Fruit fly (Drosophila melanogaster) whole organism, embryonic: Measurements from ENCODE around the gene Nsun5.

Experiments
- Abd-B ChIP-seq: fragments of 200-800 bp; sonication (Bioruptor generic); optimal IDR thresholded peaks from 2 replicates; lab custom pipeline; 2018; ENCODE audit warnings: missing biosample characterization, mild to moderate bottlenecking, missing genetic modification characterization, moderate library complexity
- Atf6 ChIP-seq: fragments of 200-800 bp; sonication (Bioruptor generic); IDR thresholded peaks from 2 replicates; pipeline ENCODE4 v1.3.6; 2022; ENCODE audit warnings: missing biosample characterization, missing genetic modification characterization
- Bteb2 ChIP-seq: fragments of 200-800 bp; sonication (Bioruptor generic); optimal IDR thresholded peaks from 2 replicates; lab custom pipeline; 2016; ENCODE audit warnings: missing biosample characterization, missing genetic modification characterization
- C15 ChIP-seq: fragments of 200-800 bp; sonication (Bioruptor generic); IDR thresholded peaks from 3 replicates; pipeline ENCODE4 v1.3.6; 2022; ENCODE audit warnings: missing biosample characterization, missing genetic modification characterization
- CG10543 ChIP-seq: fragments of 200-800 bp; sonication (Bioruptor generic); optimal IDR thresholded peaks from 3 replicates; lab custom pipeline; 2017; ENCODE audit warnings: missing biosample characterization, mild to moderate bottlenecking, missing genetic modification characterization, moderate library complexity
- CG11723 ChIP-seq: fragments of 200-800 bp; sonication (Bioruptor generic); optimal IDR thresholded peaks from 2 replicates; lab custom pipeline; 2017; ENCODE audit warnings: missing biosample characterization, mild to moderate bottlenecking, missing genetic modification characterization
- CG1233 ChIP-seq: fragments of 200-800 bp; sonication (Bioruptor generic); optimal IDR thresholded peaks from 4 replicates; lab custom pipeline; 2018; ENCODE audit warnings: missing biosample characterization, mild to moderate bottlenecking, missing genetic modification characterization
- CG13123 ChIP-seq: fragments of 200-800 bp; sonication (Bioruptor generic); optimal IDR thresholded peaks from 2 replicates; lab custom pipeline; 2016; ENCODE audit warnings: missing biosample characterization, missing genetic modification characterization
- CG13287 ChIP-seq: fragments of 200-800 bp; sonication (Bioruptor generic); IDR thresholded peaks from 2 replicates; pipeline ENCODE4 v1.3.6; 2022; ENCODE audit warnings: missing biosample characterization, missing genetic modification characterization; ENCODE audit not compliant: partially characterized antibody
- CG13624 ChIP-seq: fragments of 200-800 bp; sonication (Bioruptor generic); optimal IDR thresholded peaks from 2 replicates; lab custom pipeline; 2016; ENCODE audit warnings: missing biosample characterization, missing genetic modification characterization
- CG13775 ChIP-seq: fragments of 200-800 bp; sonication (Bioruptor generic); optimal IDR thresholded peaks from 3 replicates; lab custom pipeline; 2017; ENCODE audit warnings: missing biosample characterization, mild to moderate bottlenecking, missing genetic modification characterization
- CG15696 ChIP-seq: fragments of 200-800 bp; sonication (Bioruptor generic); optimal IDR thresholded peaks from 2 replicates; lab custom pipeline; 2019; ENCODE audit warnings: missing biosample characterization, mild to moderate bottlenecking, missing genetic modification characterization, moderate library complexity
- CG17385 ChIP-seq: fragments of 200-800 bp; sonication (Bioruptor generic); optimal IDR thresholded peaks from 3 replicates; lab custom pipeline; 2018; ENCODE audit warnings: missing biosample characterization, mild to moderate bottlenecking, missing genetic modification characterization
- CG30431 ChIP-seq: fragments of 200-800 bp; sonication (Bioruptor generic); optimal IDR thresholded peaks from 2 replicates; lab custom pipeline; 2017; ENCODE audit warnings: missing biosample characterization, missing genetic modification characterization
- CG3065 ChIP-seq: fragments of 200-800 bp; sonication (Bioruptor generic); optimal IDR thresholded peaks from 2 replicates; lab custom pipeline; 2016; ENCODE audit warnings: missing biosample characterization, missing genetic modification characterization
- CG32767 ChIP-seq: fragments of 200-800 bp; sonication (Bioruptor generic); IDR thresholded peaks from 2 replicates; pipeline ENCODE4 v1.3.6; 2022; ENCODE audit warnings: missing biosample characterization, missing genetic modification characterization
- CG33213 ChIP-seq: fragments of 200-800 bp; sonication (Bioruptor generic); optimal IDR thresholded peaks from 3 replicates; lab custom pipeline; 2016; ENCODE audit warnings: missing biosample characterization, missing genetic modification characterization
- CG34376 ChIP-seq: fragments of 200-800 bp; sonication (Bioruptor generic); optimal IDR thresholded peaks from 2 replicates; lab custom pipeline; 2018; ENCODE audit warnings: missing biosample characterization, mild to moderate bottlenecking, missing genetic modification characterization
- CG4328 ChIP-seq: fragments of 200-800 bp; sonication (Bioruptor generic); optimal IDR thresholded peaks from 3 replicates; lab custom pipeline; 2017; ENCODE audit warnings: missing biosample characterization, missing genetic modification reagents, missing genetic modification characterization
- CG7928 ChIP-seq: fragments of 200-800 bp; sonication (Bioruptor generic); optimal IDR thresholded peaks from 2 replicates; lab custom pipeline; 2017; ENCODE audit warnings: missing biosample characterization, mild to moderate bottlenecking, missing genetic modification characterization
- CG9727 ChIP-seq: fragments of 200-800 bp; sonication (Bioruptor generic); optimal IDR thresholded peaks from 3 replicates; lab custom pipeline; 2017; ENCODE audit warnings: missing biosample characterization, mild to moderate bottlenecking, missing genetic modification characterization
- Dbx ChIP-seq: fragments of 200-800 bp; sonication (Bioruptor generic); IDR thresholded peaks from 3 replicates; pipeline ENCODE4 v1.3.6; 2022; ENCODE audit warnings: missing biosample characterization, missing genetic modification characterization
- Doc2 ChIP-seq: fragments of 200-800 bp; sonication (Bioruptor generic); IDR thresholded peaks from 2 replicates; pipeline ENCODE4 v1.3.6; 2022; ENCODE audit warnings: missing biosample characterization, missing genetic modification characterization
- Dp ChIP-seq: fragments of 200-800 bp; sonication (Bioruptor generic); optimal IDR thresholded peaks from 2 replicates; lab custom pipeline; 2018; ENCODE audit warnings: missing biosample characterization, mild to moderate bottlenecking, missing genetic modification characterization, moderate library complexity
- Ets97D ChIP-seq: fragments of 200-800 bp; sonication (Bioruptor generic); optimal IDR thresholded peaks from 3 replicates; lab custom pipeline; 2016; ENCODE audit warnings: missing biosample characterization, missing genetic modification characterization
- GATAe ChIP-seq: fragments of 200-800 bp; sonication (Bioruptor generic); conservative IDR thresholded peaks from 2 replicates; pipeline ENCODE4 v1.3.6; 2022; ENCODE audit warnings: missing biosample characterization, missing genetic modification characterization
- Gug ChIP-seq: fragments of 200-800 bp; sonication (Bioruptor generic); IDR thresholded peaks from 4 replicates; pipeline ENCODE4 v1.3.6; 2022; ENCODE audit warnings: missing biosample characterization, missing genetic modification characterization
- HLH3B ChIP-seq: fragments of 200-800 bp; sonication (Bioruptor generic); IDR thresholded peaks from 2 replicates; pipeline ENCODE4 v1.3.6; 2022; ENCODE audit warnings: missing biosample characterization, missing genetic modification characterization
- HLHmδ ChIP-seq: fragments of 200-800 bp; sonication (Bioruptor generic); optimal IDR thresholded peaks from 2 replicates; lab custom pipeline; 2018; ENCODE audit warnings: missing biosample characterization, mild to moderate bottlenecking, missing genetic modification characterization, moderate library complexity
- Myb ChIP-seq: fragments of 200-800 bp; sonication (Bioruptor generic); optimal IDR thresholded peaks from 2 replicates; lab custom pipeline; 2016; ENCODE audit warnings: missing biosample characterization, missing genetic modification characterization
- Nf-YC ChIP-seq: fragments of 200-800 bp; optimal IDR thresholded peaks from 3 replicates; lab custom pipeline; 2019; ENCODE audit warnings: missing biosample characterization, mild to moderate bottlenecking, missing genetic modification characterization, moderate library complexity
- PHDP ChIP-seq: fragments of 200-800 bp; sonication (Bioruptor generic); optimal IDR thresholded peaks from 3 replicates; lab custom pipeline; 2018; ENCODE audit warnings: missing biosample characterization, mild to moderate bottlenecking, missing genetic modification characterization, moderate library complexity
- Sry-δ ChIP-seq: fragments of 200-800 bp; sonication (Bioruptor generic); optimal IDR thresholded peaks from 2 replicates; lab custom pipeline; 2016; ENCODE audit warnings: missing biosample characterization, missing genetic modification characterization
- ap ChIP-seq: fragments of 200-800 bp; sonication (Bioruptor generic); IDR thresholded peaks from 2 replicates; pipeline ENCODE4 v1.3.6; 2022; ENCODE audit warnings: missing biosample characterization, missing genetic modification characterization
- ato ChIP-seq: fragments of 200-800 bp; sonication (Bioruptor generic); IDR thresholded peaks from 2 replicates; pipeline ENCODE4 v1.3.6; 2022; ENCODE audit warnings: missing biosample characterization, missing genetic modification characterization; ENCODE audit not compliant: partially characterized antibody
- ci ChIP-seq: fragments of 200-800 bp; sonication (Bioruptor generic); IDR thresholded peaks from 3 replicates; pipeline ENCODE4 v1.3.6; 2022; ENCODE audit warnings: missing biosample characterization, missing genetic modification characterization
- dpn ChIP-seq, 2 experiments: fragments of 200-800 bp; sonication (Bioruptor generic); optimal IDR thresholded peaks; 3 replicates each; lab custom pipeline; 2016; ENCODE audit warnings: missing biosample characterization in 2 of 2, missing genetic modification characterization in 2 of 2
- ewg ChIP-seq: fragments of 200-800 bp; sonication (Bioruptor generic); optimal IDR thresholded peaks from 3 replicates; lab custom pipeline; 2017; ENCODE audit warnings: mild to moderate bottlenecking, missing biosample characterization, missing genetic modification reagents, missing genetic modification characterization
- gcm ChIP-seq: fragments of 200-800 bp; sonication (Bioruptor generic); optimal IDR thresholded peaks from 2 replicates; lab custom pipeline; 2019; ENCODE audit warnings: missing biosample characterization, mild to moderate bottlenecking, missing genetic modification characterization, moderate library complexity
- grau ChIP-seq: fragments of 200-800 bp; optimal IDR thresholded peaks from 3 replicates; lab custom pipeline; 2019; ENCODE audit warnings: missing biosample characterization, mild to moderate bottlenecking, missing genetic modification characterization, moderate library complexity
- hb ChIP-seq: fragments of 200-800 bp; sonication (Bioruptor generic); IDR thresholded peaks from 3 replicates; pipeline ENCODE4 v1.3.6; 2022; ENCODE audit warnings: missing biosample characterization, missing genetic modification characterization; ENCODE audit not compliant: partially characterized antibody
- inv ChIP-seq: fragments of 200-800 bp; sonication (Bioruptor generic); IDR thresholded peaks from 2 replicates; pipeline ENCODE4 v1.3.6; 2022; ENCODE audit warnings: missing biosample characterization, missing genetic modification characterization; ENCODE audit not compliant: partially characterized antibody
- kni ChIP-seq: fragments of 200-800 bp; sonication (Bioruptor generic); optimal IDR thresholded peaks from 3 replicates; lab custom pipeline; 2017; ENCODE audit warnings: mild to moderate bottlenecking, missing biosample characterization, missing genetic modification reagents, missing genetic modification characterization
- knrl ChIP-seq: fragments of 200-800 bp; sonication (Bioruptor generic); IDR thresholded peaks from 3 replicates; pipeline ENCODE4 v1.3.6; 2022; ENCODE audit warnings: missing biosample characterization, missing genetic modification characterization; ENCODE audit not compliant: partially characterized antibody
- maf-S ChIP-seq: fragments of 200-800 bp; sonication (Bioruptor generic); optimal IDR thresholded peaks from 2 replicates; lab custom pipeline; 2016; ENCODE audit warnings: missing biosample characterization, missing genetic modification characterization
- pho ChIP-seq: fragments of 200-800 bp; sonication (Bioruptor generic); optimal IDR thresholded peaks from 2 replicates; lab custom pipeline; 2016; ENCODE audit warnings: missing biosample characterization, missing genetic modification characterization
- pros ChIP-seq: fragments of 200-800 bp; sonication (Bioruptor generic); optimal IDR thresholded peaks from 3 replicates; lab custom pipeline; 2019; ENCODE audit warnings: missing biosample characterization, mild to moderate bottlenecking, missing genetic modification characterization, moderate library complexity
- repo ChIP-seq: fragments of 200-800 bp; sonication (Bioruptor generic); optimal IDR thresholded peaks from 2 replicates; lab custom pipeline; 2016; ENCODE audit warnings: missing biosample characterization, missing genetic modification characterization
- tna ChIP-seq: fragments of 200-800 bp; sonication (Bioruptor generic); IDR thresholded peaks from 2 replicates; pipeline ENCODE4 v1.3.6; 2022; ENCODE audit warnings: missing biosample characterization, missing genetic modification characterization; ENCODE audit not compliant: partially characterized antibody

Nsun5 gene

dm6 chr3R:19163972-19164819 lies 2.1 kb upstream of the Nsun5 start, which contains the start of gene sqz (continued):
- TF ChIP-seq Doc2 (GFP tag; lab: Robert Waterston, UW) (no peak), Dbx (GFP tag; lab: Robert Waterston, UW) (peak; percentile 35; the same call in 1 of the 3 replicates), repo (GFP tag; lab: Kevin White, UChicago) (no peak), CG10543 (GFP tag; lab: Kevin White, UChicago) (peak; percentile 47), C15 (GFP tag; lab: Robert Waterston, UW) (no peak), CG4328 (no peak), CG13287 (peak; percentile 68), maf-S (no peak), ci (peak; percentile 84), ato (GFP tag; lab: Robert Waterston, UW) (no peak), CG11723 (no peak), Ets97D (GFP tag; lab: Kevin White, UChicago) (no peak), CG33213 (GFP tag; lab: Kevin White, UChicago) (no peak), pho (GFP tag; lab: Kevin White, UChicago) (no peak), knrl (GFP tag; lab: Robert Waterston, UW) (no peak), pros (GFP tag; lab: Kevin White, UChicago) (peak; percentile 9), ewg (GFP tag; lab: Kevin White, UChicago) (peak; percentile 49), HLH3B (no peak), Nf-YC (tag; lab: Kevin White, UChicago) (peak; percentile 19), CG17385 (GFP tag; lab: Kevin White, UChicago) (peak; percentile 49), CG7928 (GFP tag; lab: Kevin White, UChicago) (no peak), CG3065 (GFP tag; lab: Kevin White, UChicago) (no peak), CG13624 (no peak), CG9727 (GFP tag; lab: Kevin White, UChicago) (no peak), CG13775 (GFP tag; lab: Kevin White, UChicago) (peak; percentile 12), ap (GFP tag; lab: Robert Waterston, UW) (no peak), Atf6 (peak; percentile 65), Sry-δ (GFP tag; lab: Kevin White, UChicago) (no peak), Abd-B (GFP tag; lab: Kevin White, UChicago) (no peak), Myb (GFP tag; lab: Kevin White, UChicago) (no peak), Bteb2 (GFP tag; lab: Kevin White, UChicago) (no peak), hb (GFP tag; lab: Robert Waterston, UW) (no peak), inv (no peak), Gug (GFP tag; lab: Robert Waterston, UW) (no peak), PHDP (tag; lab: Kevin White, UChicago) (peak; percentile 18), CG15696 (tag; lab: Kevin White, UChicago) (no peak), Dp (GFP tag; lab: Kevin White, UChicago) (no peak), CG30431 (GFP tag; lab: Kevin White, UChicago) (no peak), CG1233 (peak; percentile 6), grau (tag; lab: Kevin White, UChicago) (peak; percentile 13), GATAe (GFP tag; lab: Robert Waterston, UW) (no peak), CG32767 (GFP tag; lab: Robert Waterston, UW) (peak; percentile 60; the same call in 1 of the 2 replicates), dpn (GFP tag; optimal IDR thresholded peaks at IDR 0.05; lab: Kevin White, UChicago) (peak in 1 of 2 experiments; percentile 7), kni (GFP tag; lab: Kevin White, UChicago) (peak; percentile 73), HLHmδ (GFP tag; lab: Kevin White, UChicago) (no peak), CG13123 (GFP tag; lab: Kevin White, UChicago) (no peak), gcm (no peak), CG34376 (GFP tag; lab: Kevin White, UChicago) (peak; percentile 26), tna (GFP tag; lab: Robert Waterston, UW) (no peak)
